Fruit fly (Drosophila melanogaster) whole organism, embryonic: ENCODE results near the gene U2af50.

ENCODE experiments used
- B-H2 ChIP-seq: fragments of 200-800 bp; sonication (Bioruptor generic); optimal IDR thresholded peaks from 2 replicates; lab custom pipeline; 2018; ENCODE audit warnings: missing biosample characterization, mild to moderate bottlenecking, missing genetic modification characterization
- CG10147 ChIP-seq: fragments of 200-800 bp; sonication (Bioruptor generic); optimal IDR thresholded peaks from 2 replicates; lab custom pipeline; 2019; ENCODE audit warnings: missing biosample characterization, mild to moderate bottlenecking, missing genetic modification characterization, moderate library complexity
- CG12299 ChIP-seq: fragments of 200-800 bp; sonication (Bioruptor generic); optimal IDR thresholded peaks from 2 replicates; lab custom pipeline; 2018; ENCODE audit warnings: missing biosample characterization, mild to moderate bottlenecking, missing genetic modification characterization
- CG14965 ChIP-seq: fragments of 200-800 bp; sonication (Bioruptor generic); optimal IDR thresholded peaks from 2 replicates; lab custom pipeline; 2016; ENCODE audit warnings: missing biosample characterization, missing genetic modification characterization, borderline replicate concordance
- CG15479 ChIP-seq: fragments of 200-800 bp; sonication (Bioruptor generic); optimal IDR thresholded peaks from 3 replicates; lab custom pipeline; 2019; ENCODE audit warnings: missing biosample characterization, mild to moderate bottlenecking, missing genetic modification characterization, moderate library complexity
- CG1603 ChIP-seq: fragments of 200-800 bp; sonication (Bioruptor generic); optimal IDR thresholded peaks from 2 replicates; lab custom pipeline; 2019; ENCODE audit warnings: missing biosample characterization, mild to moderate bottlenecking, missing genetic modification characterization, moderate library complexity
- CG16779 ChIP-seq: fragments of 200-800 bp; sonication (Bioruptor generic); IDR thresholded peaks from 2 replicates; pipeline ENCODE4 v1.3.6; 2022; ENCODE audit warnings: missing biosample characterization, missing genetic modification characterization
- CG17568 ChIP-seq: fragments of 200-800 bp; sonication (Bioruptor generic); optimal IDR thresholded peaks from 2 replicates; lab custom pipeline; 2018; ENCODE audit warnings: missing biosample characterization, mild to moderate bottlenecking, missing genetic modification characterization, moderate library complexity
- CG17912 ChIP-seq: fragments of 200-800 bp; sonication (Bioruptor generic); optimal IDR thresholded peaks from 2 replicates; lab custom pipeline; 2018; ENCODE audit warnings: missing biosample characterization, mild to moderate bottlenecking, missing genetic modification characterization
- CG1792 ChIP-seq: fragments of 200-800 bp; sonication (Bioruptor generic); optimal IDR thresholded peaks from 2 replicates; lab custom pipeline; 2016; ENCODE audit warnings: missing biosample characterization, missing genetic modification characterization
- CG3163 ChIP-seq: fragments of 200-800 bp; sonication (Bioruptor generic); optimal IDR thresholded peaks from 3 replicates; lab custom pipeline; 2016; ENCODE audit warnings: missing biosample characterization, missing genetic modification characterization
- CG32532 ChIP-seq: fragments of 200-800 bp; sonication (Bioruptor generic); IDR thresholded peaks from 2 replicates; pipeline ENCODE4 v1.3.6; 2022; ENCODE audit warnings: missing biosample characterization, missing genetic modification characterization
- CG3281 ChIP-seq: fragments of 200-800 bp; sonication (Bioruptor generic); optimal IDR thresholded peaks from 3 replicates; lab custom pipeline; 2017; ENCODE audit warnings: missing biosample characterization, mild to moderate bottlenecking, missing genetic modification characterization
- CG4820 ChIP-seq: fragments of 200-800 bp; sonication (Bioruptor generic); optimal IDR thresholded peaks from 3 replicates; lab custom pipeline; 2016; ENCODE audit warnings: missing biosample characterization, missing genetic modification characterization
- CG6813 ChIP-seq: fragments of 200-800 bp; sonication (Bioruptor generic); optimal IDR thresholded peaks from 2 replicates; lab custom pipeline; 2017; ENCODE audit warnings: missing biosample characterization, missing genetic modification characterization, mild to moderate bottlenecking, moderate library complexity, missing genetic modification reagents
- CG9797 ChIP-seq: fragments of 200-800 bp; sonication (Bioruptor generic); optimal IDR thresholded peaks from 3 replicates; lab custom pipeline; 2018; ENCODE audit warnings: missing biosample characterization, mild to moderate bottlenecking, missing genetic modification characterization
- Deaf1 ChIP-seq: fragments of 200-800 bp; optimal IDR thresholded peaks from 3 replicates; lab custom pipeline; 2019; ENCODE audit warnings: missing biosample characterization, mild to moderate bottlenecking, missing genetic modification characterization, moderate library complexity
- Dek ChIP-seq: fragments of 200-800 bp; sonication (Bioruptor generic); optimal IDR thresholded peaks from 3 replicates; lab custom pipeline; 2019; ENCODE audit warnings: missing biosample characterization, mild to moderate bottlenecking, missing genetic modification characterization, moderate library complexity
- Dip2 ChIP-seq: fragments of 200-800 bp; sonication (Bioruptor generic); IDR thresholded peaks from 2 replicates; pipeline ENCODE4 v1.3.6; 2022; ENCODE audit warnings: missing biosample characterization, missing genetic modification characterization
- E2f2 ChIP-seq: fragments of 200-800 bp; sonication (Bioruptor generic); IDR thresholded peaks from 2 replicates; pipeline ENCODE4 v1.3.6; 2022; ENCODE audit warnings: missing biosample characterization, missing genetic modification characterization
- Ets65A ChIP-seq: fragments of 200-800 bp; sonication (Bioruptor generic); peaks from one replicate; lab custom pipeline; 2016; ENCODE audit warnings: missing biosample characterization, missing genetic modification characterization
- Fer1 ChIP-seq: fragments of 200-800 bp; sonication (Bioruptor generic); optimal IDR thresholded peaks from 2 replicates; lab custom pipeline; 2017; ENCODE audit warnings: missing biosample characterization, mild to moderate bottlenecking, missing genetic modification characterization
- Hr3 ChIP-seq: fragments of 200-800 bp; sonication (Bioruptor generic); optimal IDR thresholded peaks from 3 replicates; lab custom pipeline; 2016; ENCODE audit warnings: missing biosample characterization, missing genetic modification characterization
- Meics ChIP-seq: fragments of 200-800 bp; sonication (Bioruptor generic); optimal IDR thresholded peaks from 2 replicates; lab custom pipeline; 2017; ENCODE audit warnings: missing biosample characterization, mild to moderate bottlenecking, missing genetic modification characterization
- Mes4 ChIP-seq: fragments of 200-800 bp; sonication (Bioruptor generic); optimal IDR thresholded peaks from 2 replicates; lab custom pipeline; 2016; ENCODE audit warnings: missing biosample characterization, missing genetic modification characterization
- Mrtf ChIP-seq: fragments of 200-800 bp; sonication (Bioruptor generic); IDR thresholded peaks from 3 replicates; pipeline ENCODE4 v1.3.6; 2022; ENCODE audit warnings: missing biosample characterization, missing genetic modification characterization
- NC2α ChIP-seq: fragments of 200-800 bp; sonication (Bioruptor generic); optimal IDR thresholded peaks from 2 replicates; lab custom pipeline; 2016; ENCODE audit warnings: missing biosample characterization, missing genetic modification characterization
- NFAT ChIP-seq: fragments of 200-800 bp; sonication (Bioruptor generic); IDR thresholded peaks from 2 replicates; pipeline ENCODE4 v1.3.6; 2022; ENCODE audit warnings: missing biosample characterization, missing genetic modification characterization
- NfI ChIP-seq: fragments of 200-800 bp; sonication (Bioruptor generic); optimal IDR thresholded peaks from 3 replicates; lab custom pipeline; 2018; ENCODE audit warnings: missing biosample characterization, mild to moderate bottlenecking, missing genetic modification characterization, moderate library complexity
- Rx ChIP-seq: fragments of 200-800 bp; sonication (Bioruptor generic); IDR thresholded peaks from 2 replicates; pipeline ENCODE4 v1.3.6; 2022; ENCODE audit warnings: missing biosample characterization, missing genetic modification characterization
- Sin3A ChIP-seq: fragments of >200 bp; optimal IDR thresholded peaks from 2 replicates; lab custom pipeline; 2018
- Stat92E ChIP-seq, 3 experiments: fragments of >200 bp in 2 of 3; fragments of 200-800 bp in 1 of 3; sonication (Bioruptor generic) in 1 of 3; optimal IDR thresholded peaks; 2 replicates each; lab custom pipeline; 2017 to 2019; ENCODE audit warnings: missing biosample characterization in 3 of 3, missing genetic modification characterization in 3 of 3, mild to moderate bottlenecking in 1 of 3, moderate library complexity in 1 of 3
- Taf1 ChIP-seq: fragments of 200-800 bp; sonication (Bioruptor generic); IDR thresholded peaks from 2 replicates; pipeline ENCODE4 v1.3.6; 2022; ENCODE audit warnings: missing biosample characterization, missing genetic modification characterization
- Usf ChIP-seq: fragments of 200-800 bp; sonication (Bioruptor generic); optimal IDR thresholded peaks from 2 replicates; lab custom pipeline; 2017; ENCODE audit warnings: missing genotype, missing biosample characterization, missing genetic modification characterization
- aop ChIP-seq: fragments of 200-800 bp; sonication (Bioruptor generic); IDR thresholded peaks from 2 replicates; pipeline ENCODE4 v1.3.6; 2022; ENCODE audit warnings: missing biosample characterization, missing genetic modification characterization
- crc ChIP-seq: fragments of 200-800 bp; sonication (Bioruptor generic); optimal IDR thresholded peaks from 2 replicates; lab custom pipeline; 2016; ENCODE audit warnings: missing biosample characterization, missing genetic modification characterization
- h ChIP-seq: fragments of >200 bp; optimal IDR thresholded peaks from 2 replicates; lab custom pipeline; 2017
- hth ChIP-seq: fragments of >200 bp; optimal IDR thresholded peaks from 2 replicates; lab custom pipeline; 2017; ENCODE audit warnings: inconsistent platforms
- inv ChIP-seq: fragments of 200-800 bp; sonication (Bioruptor generic); IDR thresholded peaks from 2 replicates; pipeline ENCODE4 v1.3.6; 2022; ENCODE audit warnings: missing biosample characterization, missing genetic modification characterization; ENCODE audit not compliant: partially characterized antibody
- jing ChIP-seq: fragments of 200-800 bp; sonication (Bioruptor generic); optimal IDR thresholded peaks from 2 replicates; lab custom pipeline; 2018; ENCODE audit warnings: missing biosample characterization, mild to moderate bottlenecking, missing genetic modification characterization
- lmd ChIP-seq: fragments of 200-800 bp; sonication (Bioruptor generic); IDR thresholded peaks from 2 replicates; pipeline ENCODE4 v1.3.6; 2022; ENCODE audit warnings: missing biosample characterization, missing genetic modification characterization
- luna ChIP-seq: fragments of 200-800 bp; sonication (Bioruptor generic); optimal IDR thresholded peaks from 2 replicates; lab custom pipeline; 2016; ENCODE audit warnings: missing biosample characterization, missing genetic modification characterization
- nau ChIP-seq: fragments of 200-800 bp; sonication (Bioruptor generic); optimal IDR thresholded peaks from 3 replicates; lab custom pipeline; 2017; ENCODE audit warnings: missing biosample characterization, mild to moderate bottlenecking, missing genetic modification characterization, missing genetic modification reagents
- nerfin-2 ChIP-seq: fragments of 200-800 bp; sonication (Bioruptor generic); IDR thresholded peaks from 2 replicates; pipeline ENCODE4 v1.3.6; 2022; ENCODE audit warnings: missing biosample characterization, missing genetic modification characterization; ENCODE audit not compliant: partially characterized antibody
- pfk ChIP-seq: fragments of 200-800 bp; sonication (Bioruptor generic); optimal IDR thresholded peaks from 2 replicates; lab custom pipeline; 2018; ENCODE audit warnings: missing biosample characterization, mild to moderate bottlenecking, missing genetic modification characterization, moderate library complexity
- prd ChIP-seq, 3 experiments: fragments of >200 bp in 2 of 3; fragments of 200-800 bp in 1 of 3; sonication (Bioruptor generic) in 1 of 3; optimal IDR thresholded peaks in 2 of 3; IDR thresholded peaks in 1 of 3; 2 replicates in 2 of 3; 3 replicates in 1 of 3; pipeline versions ENCODE4 v1.3.6 to Lab custom; 2017 to 2022; ENCODE audit warnings: missing biosample characterization in 1 of 3, missing genetic modification characterization in 1 of 3
- run ChIP-seq: fragments of 200-800 bp; sonication (Bioruptor generic); optimal IDR thresholded peaks from 3 replicates; lab custom pipeline; 2018; ENCODE audit warnings: missing biosample characterization, mild to moderate bottlenecking, missing genetic modification characterization
- sqz ChIP-seq: fragments of 200-800 bp; sonication (Bioruptor generic); optimal IDR thresholded peaks from 3 replicates; lab custom pipeline; 2018; ENCODE audit warnings: missing biosample characterization, mild to moderate bottlenecking, missing genetic modification characterization
- trem ChIP-seq: fragments of 200-800 bp; optimal IDR thresholded peaks from 3 replicates; lab custom pipeline; 2019; ENCODE audit warnings: missing biosample characterization, mild to moderate bottlenecking, missing genetic modification characterization, moderate library complexity
- vfl ChIP-seq: fragments of 200-800 bp; sonication (Bioruptor generic); optimal IDR thresholded peaks from 2 replicates; lab custom pipeline; 2016; ENCODE audit warnings: missing biosample characterization, missing genetic modification characterization
- yki ChIP-seq: fragments of >200 bp; optimal IDR thresholded peaks from 3 replicates; lab custom pipeline; 2018

The U2af50 gene

dm6 chrX:16313078-16313875 lies 45.6 kb downstream of the U2af50 start, which contains the start of the genes CG9915 and SWIP (continued):
- no peak for TF ChIP-seq CG17568
- no peak for TF ChIP-seq CG4820
- no peak for TF ChIP-seq run (tag; lab: Kevin White, UChicago)
- TF ChIP-seq prd (optimal IDR thresholded peaks at IDR 0.05; lab: Kevin White, UChicago) = no peak
- no peak for TF ChIP-seq prd (GFP tag; IDR thresholded peaks at IDR 0.05; lab: Robert Waterston, UW)
- no peak for TF ChIP-seq Mrtf (GFP tag; lab: Robert Waterston, UW)
- TF ChIP-seq CG6813 (GFP tag; lab: Kevin White, UChicago) = no peak
- no peak for TF ChIP-seq CG32532 (GFP tag; lab: Robert Waterston, UW)
- TF ChIP-seq Fer1 (GFP tag; lab: Kevin White, UChicago) = no peak
- no peak for TF ChIP-seq Mes4
- no peak for TF ChIP-seq CG17912
- TF ChIP-seq jing (GFP tag; lab: Kevin White, UChicago) = no peak
- peak; percentile 77 for TF ChIP-seq nerfin-2 (GFP tag; lab: Robert Waterston, UW)
- TF ChIP-seq pfk (GFP tag; lab: Kevin White, UChicago) = peak; percentile 97
- no peak for TF ChIP-seq crc (GFP tag; lab: Kevin White, UChicago)
- TF ChIP-seq NC2α (GFP tag; lab: Kevin White, UChicago) = no peak
- no peak for TF ChIP-seq CG10147
- TF ChIP-seq CG9797 (GFP tag; lab: Kevin White, UChicago) = no peak
- TF ChIP-seq Usf (GFP tag; lab: Kevin White, UChicago) = no peak
- TF ChIP-seq CG1792 (GFP tag; lab: Kevin White, UChicago) = no peak
- no peak for TF ChIP-seq vfl (GFP tag; lab: Kevin White, UChicago)
- no peak for TF ChIP-seq CG16779
- no peak for TF ChIP-seq inv (GFP tag; lab: Robert Waterston, UW)
- TF ChIP-seq CG15479 (GFP tag; lab: Kevin White, UChicago) = no peak
- TF ChIP-seq nau (GFP tag; lab: Kevin White, UChicago) = no peak
- TF ChIP-seq hth (lab: Kevin White, UChicago) = no peak
- TF ChIP-seq trem (tag; lab: Kevin White, UChicago) = peak; percentile 18
- peak; percentile 27 for TF ChIP-seq CG3281
- TF ChIP-seq Dek (tag; lab: Kevin White, UChicago) = no peak
- TF ChIP-seq CG1603 (tag; lab: Kevin White, UChicago) = peak; percentile 68
- no peak for TF ChIP-seq NfI (GFP tag; lab: Kevin White, UChicago)
- TF ChIP-seq CG12299 = no peak
- TF ChIP-seq Meics = peak; percentile 25
- no peak for TF ChIP-seq Ets65A (GFP tag; lab: Kevin White, UChicago)
- no peak for TF ChIP-seq B-H2 (GFP tag; lab: Kevin White, UChicago)
- no peak for TF ChIP-seq luna (GFP tag; lab: Kevin White, UChicago)
- no peak for TF ChIP-seq Sin3A (lab: Kevin White, UChicago)
- TF ChIP-seq Hr3 (GFP tag; lab: Kevin White, UChicago) = no peak
- peak; percentile 48 for TF ChIP-seq E2f2 (GFP tag; lab: Robert Waterston, UW)
- no peak for TF ChIP-seq NFAT (GFP tag; lab: Robert Waterston, UW)
- TF ChIP-seq h (lab: Kevin White, UChicago) = no peak
- TF ChIP-seq yki = no peak
- peak; percentile 41 for TF ChIP-seq Deaf1 (tag; lab: Kevin White, UChicago)
- TF ChIP-seq CG3163 (GFP tag; lab: Kevin White, UChicago) = no peak
- no peak for TF ChIP-seq aop (GFP tag; lab: Robert Waterston, UW)
- TF ChIP-seq Dip2 = no peak
- no peak for TF ChIP-seq Rx (GFP tag; lab: Robert Waterston, UW)
- no peak for TF ChIP-seq CG14965 (GFP tag; lab: Kevin White, UChicago)
- TF ChIP-seq lmd (GFP tag; lab: Robert Waterston, UW) = no peak; the same call in 1 of the 2 replicates
- TF ChIP-seq sqz (GFP tag; lab: Kevin White, UChicago) = no peak
- no peak for TF ChIP-seq Taf1 (GFP tag; lab: Robert Waterston, UW)
- TF ChIP-seq Stat92E (GFP tag; optimal IDR thresholded peaks at IDR 0.05; lab: Kevin White, UChicago) = no peak
